Fruit fly (Drosophila melanogaster) whole organism, embryonic: ENCODE data around the gene Nxf3.
A peak's percentile ranks its signal among the peaks of the same experiment; 100 is the strongest.

Experiments
- Antp ChIP-seq: fragments of 200-800 bp; sonication (Bioruptor generic); optimal IDR thresholded peaks from 3 replicates; lab custom pipeline; 2016; ENCODE audit warnings: missing biosample characterization, missing genetic modification characterization
- Awh ChIP-seq: fragments of 200-800 bp; sonication (Bioruptor generic); IDR thresholded peaks from 2 replicates; pipeline ENCODE4, ENCODE4 v1.3.6; 2022; ENCODE audit warnings: missing biosample characterization, missing genetic modification characterization
- CG11695 ChIP-seq: fragments of 200-800 bp; sonication (Bioruptor generic); IDR thresholded peaks from 3 replicates; pipeline ENCODE4 v1.3.6; 2022; ENCODE audit warnings: missing biosample characterization, missing genetic modification characterization
- CG11696 ChIP-seq: fragments of 200-800 bp; sonication (Bioruptor generic); IDR thresholded peaks from 2 replicates; pipeline ENCODE4 v1.3.6; 2022; ENCODE audit warnings: missing biosample characterization, missing genetic modification characterization
- CG12155 ChIP-seq: fragments of 200-800 bp; sonication (Bioruptor generic); optimal IDR thresholded peaks from 3 replicates; lab custom pipeline; 2016; ENCODE audit warnings: missing biosample characterization, missing genetic modification characterization
- CG12219 ChIP-seq: fragments of 200-800 bp; sonication (Bioruptor generic); optimal IDR thresholded peaks from 3 replicates; lab custom pipeline; 2018; ENCODE audit warnings: missing biosample characterization, mild to moderate bottlenecking, missing genetic modification characterization
- CG12744 ChIP-seq: fragments of 200-800 bp; sonication (Bioruptor generic); optimal IDR thresholded peaks from 2 replicates; lab custom pipeline; 2016; ENCODE audit warnings: missing biosample characterization, missing genetic modification characterization
- CG15479 ChIP-seq: fragments of 200-800 bp; sonication (Bioruptor generic); optimal IDR thresholded peaks from 3 replicates; lab custom pipeline; 2019; ENCODE audit warnings: missing biosample characterization, mild to moderate bottlenecking, missing genetic modification characterization, moderate library complexity
- CG16863 ChIP-seq: fragments of 200-800 bp; sonication (Bioruptor generic); optimal IDR thresholded peaks from 3 replicates; lab custom pipeline; 2016; ENCODE audit warnings: missing biosample characterization, missing genetic modification characterization
- CG17612 ChIP-seq: fragments of 200-800 bp; sonication (Bioruptor generic); IDR thresholded peaks from 2 replicates; pipeline ENCODE4 v1.3.6; 2022; ENCODE audit warnings: missing biosample characterization, missing genetic modification characterization
- CG17912 ChIP-seq: fragments of 200-800 bp; sonication (Bioruptor generic); optimal IDR thresholded peaks from 2 replicates; lab custom pipeline; 2018; ENCODE audit warnings: missing biosample characterization, mild to moderate bottlenecking, missing genetic modification characterization
- CG18011 ChIP-seq: fragments of 200-800 bp; sonication (Bioruptor generic); optimal IDR thresholded peaks from 2 replicates; lab custom pipeline; 2017; ENCODE audit warnings: missing biosample characterization, missing genetic modification characterization, mild to moderate bottlenecking, moderate library complexity, missing genotype
- CG32532 ChIP-seq: fragments of 200-800 bp; sonication (Bioruptor generic); IDR thresholded peaks from 2 replicates; pipeline ENCODE4 v1.3.6; 2022; ENCODE audit warnings: missing biosample characterization, missing genetic modification characterization
- CG32767 ChIP-seq: fragments of 200-800 bp; sonication (Bioruptor generic); IDR thresholded peaks from 2 replicates; pipeline ENCODE4 v1.3.6; 2022; ENCODE audit warnings: missing biosample characterization, missing genetic modification characterization
- CG3838 ChIP-seq: fragments of 200-800 bp; sonication (Bioruptor generic); optimal IDR thresholded peaks from 3 replicates; lab custom pipeline; 2016; ENCODE audit warnings: missing biosample characterization, missing genetic modification characterization
- CG4282 ChIP-seq: fragments of 200-800 bp; sonication (Bioruptor generic); optimal IDR thresholded peaks from 2 replicates; lab custom pipeline; 2016; ENCODE audit warnings: missing biosample characterization, missing genetic modification characterization
- CG4424 ChIP-seq: fragments of 200-800 bp; sonication (Bioruptor generic); optimal IDR thresholded peaks from 3 replicates; lab custom pipeline; 2016; ENCODE audit warnings: missing biosample characterization, missing genetic modification characterization
- CG4854 ChIP-seq: fragments of 200-800 bp; sonication (Bioruptor generic); optimal IDR thresholded peaks from 2 replicates; lab custom pipeline; 2016; ENCODE audit warnings: missing biosample characterization, missing genetic modification characterization, inconsistent platforms
- CG5245 ChIP-seq: fragments of 200-800 bp; sonication (Bioruptor generic); optimal IDR thresholded peaks from 3 replicates; lab custom pipeline; 2016; ENCODE audit warnings: missing biosample characterization, missing genetic modification characterization
- CG6791 ChIP-seq: fragments of 200-800 bp; sonication (Bioruptor generic); IDR thresholded peaks from 3 replicates; pipeline ENCODE4 v1.3.6; 2022; ENCODE audit warnings: missing biosample characterization, missing genetic modification characterization; ENCODE audit not compliant: partially characterized antibody
- CG6854 ChIP-seq: fragments of 200-800 bp; sonication (Bioruptor generic); optimal IDR thresholded peaks from 3 replicates; lab custom pipeline; 2017; ENCODE audit warnings: missing biosample characterization, mild to moderate bottlenecking, missing genetic modification characterization
- CG7786 ChIP-seq: fragments of 200-800 bp; sonication (Bioruptor generic); optimal IDR thresholded peaks from 2 replicates; lab custom pipeline; 2016; ENCODE audit warnings: missing biosample characterization, missing genetic modification characterization
- CG9876 ChIP-seq: fragments of 200-800 bp; sonication (Bioruptor generic); optimal IDR thresholded peaks from 2 replicates; lab custom pipeline; 2016; ENCODE audit warnings: missing biosample characterization, missing genetic modification characterization
- Dek ChIP-seq: fragments of 200-800 bp; sonication (Bioruptor generic); optimal IDR thresholded peaks from 3 replicates; lab custom pipeline; 2019; ENCODE audit warnings: missing biosample characterization, mild to moderate bottlenecking, missing genetic modification characterization, moderate library complexity
- Doc3 ChIP-seq: fragments of 200-800 bp; sonication (Bioruptor generic); IDR thresholded peaks from 3 replicates; pipeline ENCODE4 v1.3.6; 2022; ENCODE audit warnings: missing biosample characterization, missing genetic modification characterization; ENCODE audit not compliant: partially characterized antibody
- HmgD ChIP-seq: fragments of 200-800 bp; sonication (Bioruptor generic); optimal IDR thresholded peaks from 3 replicates; lab custom pipeline; 2016; ENCODE audit warnings: missing biosample characterization, missing genetic modification characterization
- MESR4 ChIP-seq: fragments of 200-800 bp; sonication (Bioruptor generic); optimal IDR thresholded peaks from 2 replicates; lab custom pipeline; 2018; ENCODE audit warnings: missing biosample characterization, mild to moderate bottlenecking, missing genetic modification characterization, moderate library complexity
- Mad ChIP-seq: fragments of 200-800 bp; sonication (Bioruptor generic); optimal IDR thresholded peaks from 2 replicates; lab custom pipeline; 2016; ENCODE audit warnings: missing biosample characterization, missing genetic modification characterization
- Sox102F ChIP-seq: fragments of 200-800 bp; sonication (Bioruptor generic); optimal IDR thresholded peaks from 2 replicates; lab custom pipeline; 2018; ENCODE audit warnings: missing biosample characterization, mild to moderate bottlenecking, missing genetic modification characterization, moderate library complexity
- Xbp1 ChIP-seq: fragments of 200-800 bp; sonication (Bioruptor generic); optimal IDR thresholded peaks from 3 replicates; lab custom pipeline; 2016; ENCODE audit warnings: missing biosample characterization, mild to moderate bottlenecking, missing genetic modification characterization
- br ChIP-seq: fragments of >200 bp; optimal IDR thresholded peaks from 2 replicates; lab custom pipeline; 2017
- cg ChIP-seq: fragments of 200-800 bp; sonication (Bioruptor generic); optimal IDR thresholded peaks from 3 replicates; lab custom pipeline; 2019; ENCODE audit warnings: missing biosample characterization, mild to moderate bottlenecking, missing genetic modification characterization, moderate library complexity
- corto ChIP-seq: fragments of 200-800 bp; sonication (Bioruptor generic); optimal IDR thresholded peaks from 2 replicates; lab custom pipeline; 2016; ENCODE audit warnings: missing biosample characterization, mild to moderate bottlenecking, missing genetic modification characterization, moderate library complexity
- disco-r ChIP-seq: fragments of 200-800 bp; sonication (Bioruptor generic); optimal IDR thresholded peaks from 2 replicates; lab custom pipeline; 2016; ENCODE audit warnings: missing biosample characterization, missing genetic modification characterization
- dysf ChIP-seq: fragments of 200-800 bp; sonication (Bioruptor generic); IDR thresholded peaks from 3 replicates; pipeline ENCODE4 v1.3.6; 2022; ENCODE audit warnings: missing biosample characterization, missing genetic modification characterization
- fd96Cb ChIP-seq: fragments of 200-800 bp; sonication (Bioruptor generic); optimal IDR thresholded peaks from 2 replicates; lab custom pipeline; 2018; ENCODE audit warnings: missing biosample characterization, mild to moderate bottlenecking, missing genetic modification characterization, moderate library complexity
- gsb ChIP-seq: fragments of 200-800 bp; sonication (Bioruptor generic); IDR thresholded peaks from 2 replicates; pipeline ENCODE4 v1.3.6; 2022; ENCODE audit warnings: missing biosample characterization, missing genetic modification characterization
- hb ChIP-seq: fragments of 200-800 bp; sonication (Bioruptor generic); IDR thresholded peaks from 3 replicates; pipeline ENCODE4 v1.3.6; 2022; ENCODE audit warnings: missing biosample characterization, missing genetic modification characterization; ENCODE audit not compliant: partially characterized antibody
- mirr ChIP-seq: fragments of 200-800 bp; sonication (Bioruptor generic); optimal IDR thresholded peaks from 3 replicates; lab custom pipeline; 2018; ENCODE audit warnings: missing biosample characterization, mild to moderate bottlenecking, missing genetic modification characterization
- pita ChIP-seq: fragments of 200-800 bp; sonication (Bioruptor generic); optimal IDR thresholded peaks from 2 replicates; lab custom pipeline; 2017; ENCODE audit warnings: missing biosample characterization, mild to moderate bottlenecking, missing genetic modification characterization
- pros ChIP-seq: fragments of 200-800 bp; sonication (Bioruptor generic); optimal IDR thresholded peaks from 3 replicates; lab custom pipeline; 2019; ENCODE audit warnings: missing biosample characterization, mild to moderate bottlenecking, missing genetic modification characterization, moderate library complexity
- psq ChIP-seq: fragments of 200-800 bp; sonication (Bioruptor generic); optimal IDR thresholded peaks from 2 replicates; lab custom pipeline; 2017; ENCODE audit warnings: missing biosample characterization, missing genetic modification characterization
- pum ChIP-seq: fragments of 200-800 bp; sonication (Bioruptor generic); optimal IDR thresholded peaks from 2 replicates; lab custom pipeline; 2016; ENCODE audit warnings: missing biosample characterization, missing genetic modification characterization
- ro ChIP-seq: fragments of 200-800 bp; sonication (Bioruptor generic); IDR thresholded peaks from 2 replicates; pipeline ENCODE4 v1.3.6; 2022; ENCODE audit warnings: missing biosample characterization, missing genetic modification characterization
- seq ChIP-seq: fragments of 200-800 bp; sonication (Bioruptor generic); IDR thresholded peaks from 2 replicates; pipeline ENCODE4 v1.3.6; 2022; ENCODE audit warnings: missing biosample characterization, missing genetic modification characterization
- shn ChIP-seq: fragments of 200-800 bp; sonication (Bioruptor generic); optimal IDR thresholded peaks from 3 replicates; lab custom pipeline; 2016; ENCODE audit warnings: missing biosample characterization, missing genetic modification characterization
- slbo ChIP-seq: fragments of 200-800 bp; sonication (Bioruptor generic); IDR thresholded peaks from 2 replicates; pipeline ENCODE4 v1.3.6; 2022; ENCODE audit warnings: missing biosample characterization, missing genetic modification characterization
- slou ChIP-seq: fragments of 200-800 bp; sonication (Bioruptor generic); optimal IDR thresholded peaks from 3 replicates; lab custom pipeline; 2016; ENCODE audit warnings: missing biosample characterization, missing genetic modification characterization
- ssp ChIP-seq: fragments of 200-800 bp; sonication (Bioruptor generic); IDR thresholded peaks from 2 replicates; pipeline ENCODE4 v1.3.6; 2022; ENCODE audit warnings: missing biosample characterization, missing genetic modification characterization
- stwl ChIP-seq: fragments of 200-800 bp; sonication (Bioruptor generic); optimal IDR thresholded peaks from 3 replicates; lab custom pipeline; 2018; ENCODE audit warnings: missing biosample characterization, mild to moderate bottlenecking, missing genetic modification characterization, moderate library complexity
- usp ChIP-seq: fragments of >200 bp; optimal IDR thresholded peaks from 2 replicates; lab custom pipeline; 2017; ENCODE audit warnings: missing biosample characterization, missing genetic modification characterization
- wor ChIP-seq: fragments of 200-800 bp; sonication (Bioruptor generic); IDR thresholded peaks from 2 replicates; pipeline ENCODE4 v1.3.6; 2022; ENCODE audit warnings: missing biosample characterization, missing genetic modification characterization

The Nxf3 gene

DNA sequence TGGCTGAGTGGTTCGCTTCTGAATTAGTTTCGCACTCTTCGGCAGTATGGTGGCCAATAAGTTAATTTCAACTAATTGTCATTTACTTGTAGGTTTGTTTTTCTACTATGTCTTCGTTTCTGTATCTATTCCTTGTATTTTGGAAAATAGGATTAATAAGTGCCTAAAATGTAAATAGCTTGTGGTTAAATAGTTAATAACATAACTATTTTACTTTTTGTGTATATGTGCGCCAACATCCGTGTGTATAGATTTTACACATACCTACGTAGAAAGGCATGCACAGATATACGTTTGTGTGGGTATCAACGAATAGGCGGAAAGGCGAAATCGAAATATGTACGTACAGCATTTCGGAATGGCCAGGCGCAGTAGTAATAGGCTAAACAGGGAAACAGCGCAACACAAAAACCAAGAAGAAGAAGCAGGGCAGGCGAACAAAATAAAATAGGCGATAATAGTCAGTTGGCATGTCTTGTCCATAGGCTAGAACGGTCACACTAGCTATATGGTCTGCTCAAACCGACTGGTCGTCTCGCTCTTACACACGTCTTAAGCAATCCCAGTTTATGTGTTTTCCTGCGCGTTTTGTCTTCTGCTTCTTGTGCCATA, 37.6 kb downstream of the Nxf3 start (continued):
- TF ChIP-seq mirr (GFP tag; lab: Kevin White, UChicago) (peak; percentile 37), CG12155 (GFP tag; lab: Kevin White, UChicago) (no peak), CG12744 (GFP tag; lab: Kevin White, UChicago) (no peak), CG32532 (GFP tag; lab: Robert Waterston, UW) (0 out of 2 replicates have a peak, but pooled peaks have one; percentile 30), CG6854 (GFP tag; lab: Kevin White, UChicago) (no peak), CG4282 (GFP tag; lab: Kevin White, UChicago) (peak; percentile 5), Doc3 (GFP tag; lab: Robert Waterston, UW) (no peak), pita (GFP tag; lab: Kevin White, UChicago) (no peak), CG12219 (peak; percentile 9), CG32767 (GFP tag; lab: Robert Waterston, UW) (peak; percentile 74), stwl (tag; lab: Kevin White, UChicago) (peak; percentile 49), CG17912 (GFP tag; lab: Kevin White, UChicago) (no peak), CG5245 (GFP tag; lab: Kevin White, UChicago) (no peak), HmgD (GFP tag; lab: Kevin White, UChicago) (peak; percentile 62), slbo (GFP tag; lab: Robert Waterston, UW) (peak; percentile 27; the same call in 1 of the 2 replicates), pum (GFP tag; lab: Kevin White, UChicago) (no peak), Dek (tag; lab: Kevin White, UChicago) (peak; percentile 12), Mad (no peak), Antp (no peak), wor (GFP tag; lab: Robert Waterston, UW) (no peak), cg (GFP tag; lab: Kevin White, UChicago) (peak; percentile 95), CG16863 (no peak), CG7786 (no peak), MESR4 (GFP tag; lab: Kevin White, UChicago) (peak; percentile 18), CG4854 (GFP tag; lab: Kevin White, UChicago) (no peak), CG3838 (GFP tag; lab: Kevin White, UChicago) (no peak), CG11696 (no peak), CG9876 (GFP tag; lab: Kevin White, UChicago) (no peak), corto (GFP tag; lab: Kevin White, UChicago) (no peak), CG6791 (GFP tag; lab: Robert Waterston, UW) (no peak), psq (peak; percentile 100), br (no peak), dysf (no peak), pros (GFP tag; lab: Kevin White, UChicago) (peak; percentile 2), seq (no peak), ro (no peak), CG11695 (GFP tag; lab: Robert Waterston, UW) (no peak), slou (GFP tag; lab: Kevin White, UChicago) (no peak), Sox102F (GFP tag; lab: Kevin White, UChicago) (no peak), Xbp1 (GFP tag; lab: Kevin White, UChicago) (no peak), disco-r (GFP tag; lab: Kevin White, UChicago) (no peak), usp (GFP tag; lab: Kevin White, UChicago) (no peak), shn (GFP tag; lab: Kevin White, UChicago) (no peak), CG4424 (GFP tag; lab: Kevin White, UChicago) (no peak), hb (GFP tag; lab: Robert Waterston, UW) (no peak), CG18011 (no peak), gsb (no peak), Awh (GFP tag; lab: Robert Waterston, UW) (no peak), fd96Cb (tag; lab: Kevin White, UChicago) (no peak), CG17612 (GFP tag; lab: Robert Waterston, UW) (no peak), CG15479 (peak; percentile 51), ssp (GFP tag; lab: Robert Waterston, UW) (no peak)
